Fruit fly (Drosophila melanogaster) whole organism, wandering third instar larva: Measurements from ENCODE around the gene lilli.

ENCODE experiments used
- HLH106 ChIP-seq: fragments of 200-800 bp; optimal IDR thresholded peaks from 3 replicates; lab custom pipeline; 2019; ENCODE audit warnings: missing biosample characterization, mild to moderate bottlenecking, missing genetic modification characterization, moderate library complexity
- Hr83 ChIP-seq: fragments of 200-300 bp; sonication (Bioruptor generic); optimal IDR thresholded peaks from 2 replicates; lab custom pipeline; 2016; ENCODE audit warnings: missing biosample characterization, mild to moderate bottlenecking, missing genetic modification characterization, moderate library complexity; ENCODE audit not compliant: poor library complexity, severe bottlenecking
- Jra ChIP-seq: sonication (Bioruptor generic); optimal IDR thresholded peaks from 2 replicates; lab custom pipeline; 2016; ENCODE audit warnings: missing biosample characterization, missing genetic modification characterization
- OdsH ChIP-seq: fragments of 200-800 bp; sonication (Bioruptor generic); optimal IDR thresholded peaks from 2 replicates; lab custom pipeline; 2016; ENCODE audit warnings: missing biosample characterization, mild to moderate bottlenecking, missing genetic modification characterization
- dsf ChIP-seq: sonication (Bioruptor generic); optimal IDR thresholded peaks from 2 replicates; lab custom pipeline; 2016; ENCODE audit warnings: missing biosample characterization, missing genetic modification characterization, borderline replicate concordance
- foxo ChIP-seq, 2 experiments: fragments of 200-800 bp; sonication (Bioruptor generic); optimal IDR thresholded peaks; 2 replicates in 1 of 2; 3 replicates in 1 of 2; lab custom pipeline; 2016 to 2017; ENCODE audit warnings: missing biosample characterization in 2 of 2, missing genetic modification characterization in 2 of 2
- lola ChIP-seq: fragments of >200 bp; optimal IDR thresholded peaks from 2 replicates; lab custom pipeline; 2017; ENCODE audit warnings: missing biosample characterization, missing genetic modification characterization
- sage ChIP-seq: fragments of 200-800 bp; sonication (Bioruptor generic); optimal IDR thresholded peaks from 2 replicates; lab custom pipeline; 2016; ENCODE audit warnings: missing biosample characterization, mild to moderate bottlenecking, missing genetic modification characterization
- sv ChIP-seq: fragments of 200-800 bp; sonication (Bioruptor generic); optimal IDR thresholded peaks from 3 replicates; lab custom pipeline; 2016; ENCODE audit warnings: missing biosample characterization, missing genetic modification characterization
- tai ChIP-seq: sonication (Bioruptor generic); optimal IDR thresholded peaks from 2 replicates; lab custom pipeline; 2016; ENCODE audit warnings: missing biosample characterization, missing genetic modification characterization
- usp ChIP-seq: fragments of >200 bp; optimal IDR thresholded peaks from 2 replicates; lab custom pipeline; 2017; ENCODE audit warnings: missing biosample characterization, missing genetic modification characterization

The lilli gene

dm6 chr2L:3001953-3002352 is 116.2 kb downstream of the lilli start:
- TF ChIP-seq Jra (GFP tag; lab: Kevin White, UChicago) (no peak), sv (GFP tag; lab: Kevin White, UChicago) (no peak), Hr83 (no peak), usp (GFP tag; lab: Kevin White, UChicago) (no peak), sage (GFP tag; lab: Kevin White, UChicago) (no peak), HLH106 (tag; lab: Kevin White, UChicago) (no peak), foxo (GFP tag; optimal IDR thresholded peaks at IDR 0.05; lab: Kevin White, UChicago) (no peak)
- TF ChIP-seq, all 38 proteins: peak for 0

- no peak for TF ChIP-seq tai (GFP tag; lab: Kevin White, UChicago)
- TF ChIP-seq dsf = no peak
- TF ChIP-seq OdsH = no peak
- TF ChIP-seq Hr83 = no peak
- no peak for TF ChIP-seq lola (GFP tag; lab: Kevin White, UChicago)
- TF ChIP-seq, all 38 proteins: peak for 0
These were observed 117.7 kb downstream of the lilli start for dm6 chr2L:3003399-3003798.
